2 worm cellular contexts compared by ENCODE assay signal in the genomic region with DNA sequence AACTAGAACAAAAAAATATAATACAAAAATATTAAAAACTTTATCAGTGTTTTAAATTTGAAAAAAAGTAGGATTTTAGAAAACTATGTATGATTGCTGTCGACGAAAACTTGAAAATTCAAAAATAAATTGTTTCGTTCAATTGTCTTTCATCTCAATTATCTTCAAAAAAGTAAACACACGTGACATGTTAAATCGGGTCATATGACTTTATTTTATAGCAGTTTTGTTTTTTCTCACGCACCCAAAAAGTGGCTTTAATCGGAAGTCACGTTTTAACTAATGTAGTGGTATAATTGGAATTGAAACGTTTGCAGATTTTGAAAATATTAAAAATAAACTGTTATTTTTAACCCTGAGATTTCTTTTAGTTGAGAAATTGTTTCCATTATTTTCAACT.
A peak's percentile ranks its signal among the peaks of the same experiment; 100 is the strongest.
TF ChIP-seq lines count a peak whose summit lies in the region.

No protein-coding gene starts in this region.

TF ChIP-seq in whole organism, L1 larva, 84 proteins besides CTCF, POLR2A, EP300 and RAD21:
- no peak for TF ChIP-seq unc-62 (GFP tag; optimal IDR thresholded peaks at IDR 0.05; lab: Kevin White, UChicago)
- TF ChIP-seq snu-23 (GFP tag; optimal IDR thresholded peaks at IDR 0.05; lab: Kevin White, UChicago) = peak; percentile 20
- no peak for TF ChIP-seq ama-1 (optimal IDR thresholded peaks at IDR 0.05; lab: Kevin White, UChicago)
- TF ChIP-seq lin-15B (tag; optimal IDR thresholded peaks at IDR 0.05; lab: Kevin White, UChicago) = no peak
- no peak for TF ChIP-seq mep-1 (tag; optimal IDR thresholded peaks at IDR 0.05; lab: Kevin White, UChicago)
- TF ChIP-seq sox-4 (tag; optimal IDR thresholded peaks at IDR 0.05; lab: Kevin White, UChicago) = no peak
- TF ChIP-seq nhr-20 (tag; optimal IDR thresholded peaks at IDR 0.05; lab: Kevin White, UChicago) = peak; percentile 54
- TF ChIP-seq sup-37 (GFP tag; optimal IDR thresholded peaks at IDR 0.05; lab: Kevin White, UChicago) = no peak
- peak; percentile 73 for TF ChIP-seq nhr-85 (tag; lab: Kevin White, UChicago)
- TF ChIP-seq nhr-71 (tag; optimal IDR thresholded peaks at IDR 0.05; lab: Kevin White, UChicago) = peak; percentile 55
- 0 out of 2 replicates have a peak, but pooled peaks have one; percentile 7 for TF ChIP-seq grh-1 (GFP tag; IDR thresholded peaks at IDR 0.05; lab: Robert Waterston, UW)
- TF ChIP-seq hlh-17 (GFP tag; optimal IDR thresholded peaks at IDR 0.05; lab: Kevin White, UChicago; ENCODE audit: borderline replicate concordance) = no peak
- TF ChIP-seq isw-1 (GFP tag; IDR thresholded peaks at IDR 0.05; lab: Robert Waterston, UW) = no peak
- no peak for TF ChIP-seq fos-1 (tag; optimal IDR thresholded peaks at IDR 0.05; lab: Kevin White, UChicago)
- no peak for TF ChIP-seq C34B4.2 (tag; optimal IDR thresholded peaks at IDR 0.05; lab: Kevin White, UChicago)
- no peak for TF ChIP-seq F16B12.6 (tag; optimal IDR thresholded peaks at IDR 0.05; lab: Kevin White, UChicago)
- TF ChIP-seq nhr-90 (tag; optimal IDR thresholded peaks at IDR 0.05; lab: Kevin White, UChicago; ENCODE audit: poor library complexity) = peak; percentile 13
- peak; percentile 43 for TF ChIP-seq lin-14 (GFP tag; optimal IDR thresholded peaks at IDR 0.05; lab: Kevin White, UChicago)
- no peak for TF ChIP-seq efl-1 (optimal IDR thresholded peaks at IDR 0.05; lab: Kevin White, UChicago)
- TF ChIP-seq efl-1 (GFP tag; optimal IDR thresholded peaks at IDR 0.05 in 1 of 2; lab: Kevin White, UChicago) = peak in 1 of 2 experiments; percentile 38
- TF ChIP-seq irx-1 (tag; optimal IDR thresholded peaks at IDR 0.05; lab: Kevin White, UChicago) = no peak
- no peak for TF ChIP-seq lin-13 (GFP tag; optimal IDR thresholded peaks at IDR 0.05; lab: Kevin White, UChicago)
- TF ChIP-seq aly-2 (tag; optimal IDR thresholded peaks at IDR 0.05; lab: Kevin White, UChicago) = no peak
- TF ChIP-seq nhr-12 (tag; optimal IDR thresholded peaks at IDR 0.05; lab: Kevin White, UChicago) = no peak
- TF ChIP-seq egl-27 (tag; optimal IDR thresholded peaks at IDR 0.05; lab: Kevin White, UChicago) = no peak
- TF ChIP-seq swsn-7 (tag; optimal IDR thresholded peaks at IDR 0.05; lab: Kevin White, UChicago) = no peak
- TF ChIP-seq mdl-1 (tag; optimal IDR thresholded peaks at IDR 0.05; lab: Kevin White, UChicago) = no peak
- no peak for TF ChIP-seq alr-1 (tag; optimal IDR thresholded peaks at IDR 0.05; lab: Kevin White, UChicago; ENCODE audit: borderline replicate concordance)
- TF ChIP-seq hpl-2 (GFP tag; optimal IDR thresholded peaks at IDR 0.05; lab: Kevin White, UChicago) = no peak
- no peak for TF ChIP-seq egl-13 (tag; optimal IDR thresholded peaks at IDR 0.05; lab: Kevin White, UChicago)
- TF ChIP-seq elt-3 (tag; optimal IDR thresholded peaks at IDR 0.05; lab: Kevin White, UChicago) = peak in 1 of 6 experiments; percentile 55
TF ChIP-seq in whole organism, L1 larva: peak in this region for 9.

TF ChIP-seq in whole organism, late embryonic, 69 proteins besides CTCF, POLR2A, EP300 and RAD21:
- TF ChIP-seq rnt-1 (tag; optimal IDR thresholded peaks at IDR 0.05; lab: Kevin White, UChicago) = no peak
- peak; percentile 2 for TF ChIP-seq hlh-30 (tag; optimal IDR thresholded peaks at IDR 0.05; lab: Kevin White, UChicago; ENCODE audit: insufficient read depth)
- TF ChIP-seq pha-4 (tag; optimal IDR thresholded peaks at IDR 0.05; lab: Kevin White, UChicago) = no peak
- TF ChIP-seq madf-2 (tag; optimal IDR thresholded peaks at IDR 0.05; lab: Kevin White, UChicago) = no peak
- no peak for TF ChIP-seq odd-2 (tag; optimal IDR thresholded peaks at IDR 0.05; lab: Kevin White, UChicago)
- TF ChIP-seq che-1 (tag; optimal IDR thresholded peaks at IDR 0.05; lab: Kevin White, UChicago) = no peak
- TF ChIP-seq ceh-45 (GFP tag; IDR thresholded peaks at IDR 0.05; lab: Robert Waterston, UW) = no peak
